Worm (Caenorhabditis elegans) whole organism, early embryonic: ENCODE measurements around the gene pmp-5.
A peak's percentile ranks its signal among the peaks of the same experiment; 100 is the strongest.

Source experiments
- ama-1 ChIP-seq: fragments of 150-350 bp; optimal IDR thresholded peaks from 2 replicates; lab custom pipeline; 2014
- ceh-36 ChIP-seq: sonication (generic microtip); optimal IDR thresholded peaks from 2 replicates; lab custom pipeline; 2016; ENCODE audit warnings: missing genetic modification characterization, inconsistent platforms, missing compliant biosample characterization
- flt-1 ChIP-seq: fragments of 200-800 bp; sonication (Bioruptor generic); IDR thresholded peaks from 2 replicates; pipeline ENCODE4 v1.3.6; 2022; ENCODE audit warnings: missing genetic modification characterization, missing compliant biosample characterization
- hmg-4 ChIP-seq: fragments of 200-800 bp; sonication (Bioruptor generic); optimal IDR thresholded peaks from 2 replicates; lab custom pipeline; 2018; ENCODE audit warnings: mild to moderate bottlenecking, missing genetic modification characterization, missing compliant biosample characterization
- hnd-1 ChIP-seq: sonication (generic microtip); optimal IDR thresholded peaks from 2 replicates; lab custom pipeline; 2016; ENCODE audit warnings: missing genetic modification characterization, missing compliant biosample characterization
- pes-1 ChIP-seq: fragments of 200-800 bp; sonication (Bioruptor generic); IDR thresholded peaks from 2 replicates; pipeline ENCODE4 v1.3.6; 2022; ENCODE audit warnings: missing genetic modification reagents, missing genetic modification characterization, missing compliant biosample characterization
- tra-4 ChIP-seq: sonication (generic microtip); optimal IDR thresholded peaks from 2 replicates; lab custom pipeline; 2017; ENCODE audit warnings: missing genetic modification characterization, missing compliant biosample characterization

ce11 chrV:6685499-6685898, 19.9 kb upstream of the pmp-5 start:
- no peak for TF ChIP-seq ceh-36
- TF ChIP-seq tra-4 (tag; lab: Kevin White, UChicago), result no peak
- no peak for TF ChIP-seq ama-1 (lab: Kevin White, UChicago)
- no peak for TF ChIP-seq flt-1 (GFP tag; lab: Robert Waterston, UW)
- no peak for TF ChIP-seq pes-1 (GFP tag; lab: Robert Waterston, UW)
- TF ChIP-seq hmg-4 (GFP tag; lab: Kevin White, UChicago), result peak; percentile 18
- TF ChIP-seq hnd-1 (tag; lab: Kevin White, UChicago), result no peak
